Fruit fly (Drosophila melanogaster) whole organism, prepupa: Measurements from ENCODE around the gene AdamTS-A.

Source experiments
- CG10631 ChIP-seq: fragments of 200-800 bp; sonication (Bioruptor generic); optimal IDR thresholded peaks from 2 replicates; lab custom pipeline; 2016; ENCODE audit warnings: missing biosample characterization, missing genetic modification characterization
- CG11294 ChIP-seq: fragments of 200-800 bp; sonication (Bioruptor generic); IDR thresholded peaks from 2 replicates; pipeline ENCODE4 v1.3.6; 2022; ENCODE audit warnings: missing biosample characterization, missing genetic modification characterization
- CG11762 ChIP-seq: fragments of 200-800 bp; sonication (Bioruptor generic); optimal IDR thresholded peaks from 3 replicates; lab custom pipeline; 2016; ENCODE audit warnings: missing biosample characterization, missing genetic modification characterization; ENCODE audit not compliant: insufficient read depth
- CG11902 ChIP-seq: fragments of 200-800 bp; sonication (Bioruptor generic); optimal IDR thresholded peaks from 3 replicates; lab custom pipeline; 2016; ENCODE audit warnings: missing biosample characterization, missing genetic modification characterization
- CG15336 ChIP-seq: fragments of 200-800 bp; sonication (Bioruptor generic); IDR thresholded peaks from 2 replicates; pipeline ENCODE4 v1.3.6; 2022; ENCODE audit warnings: missing biosample characterization, missing genetic modification characterization
- CG31627 ChIP-seq: fragments of 200-800 bp; sonication (Bioruptor generic); optimal IDR thresholded peaks from 3 replicates; lab custom pipeline; 2016; ENCODE audit warnings: missing biosample characterization, missing genetic modification characterization
- CG34406 ChIP-seq: fragments of 200-800 bp; sonication (Bioruptor generic); optimal IDR thresholded peaks from 3 replicates; lab custom pipeline; 2016; ENCODE audit warnings: missing biosample characterization, missing genetic modification characterization
- CG4318 ChIP-seq: fragments of 200-800 bp; sonication (Bioruptor generic); optimal IDR thresholded peaks from 3 replicates; lab custom pipeline; 2017; ENCODE audit warnings: missing biosample characterization, mild to moderate bottlenecking, missing genetic modification characterization
- CG6276 ChIP-seq: fragments of 200-800 bp; sonication (Bioruptor generic); optimal IDR thresholded peaks from 2 replicates; lab custom pipeline; 2017; ENCODE audit warnings: missing biosample characterization, mild to moderate bottlenecking, missing genetic modification characterization
- CG6792 ChIP-seq: fragments of 200-800 bp; sonication (Bioruptor generic); optimal IDR thresholded peaks from 3 replicates; lab custom pipeline; 2016; ENCODE audit warnings: missing biosample characterization, missing genetic modification characterization
- CG6854 ChIP-seq: fragments of 200-800 bp; sonication (Bioruptor generic); optimal IDR thresholded peaks from 2 replicates; lab custom pipeline; 2017; ENCODE audit warnings: missing biosample characterization, mild to moderate bottlenecking, missing genetic modification characterization
- CG7368 ChIP-seq: fragments of 200-800 bp; sonication (Bioruptor generic); optimal IDR thresholded peaks from 3 replicates; lab custom pipeline; 2016; ENCODE audit warnings: missing biosample characterization, missing genetic modification characterization
- CG8119 ChIP-seq: fragments of 200-800 bp; sonication (Bioruptor generic); IDR thresholded peaks from 3 replicates; pipeline ENCODE4 v1.3.6; 2022; ENCODE audit warnings: missing biosample characterization, missing genetic modification characterization
- CG8632 ChIP-seq: fragments of 200-800 bp; sonication (Bioruptor generic); optimal IDR thresholded peaks from 3 replicates; lab custom pipeline; 2016; ENCODE audit warnings: missing biosample characterization, missing genetic modification characterization
- Eip78C ChIP-seq: fragments of 200-800 bp; sonication (Bioruptor generic); peaks from one replicate; lab custom pipeline; 2016; ENCODE audit warnings: missing biosample characterization, missing genetic modification characterization
- Ets21C ChIP-seq: fragments of 200-800 bp; sonication (Bioruptor generic); optimal IDR thresholded peaks from 3 replicates; lab custom pipeline; 2016; ENCODE audit warnings: missing biosample characterization, missing genetic modification characterization
- Gug ChIP-seq: fragments of 200-800 bp; sonication (Bioruptor generic); IDR thresholded peaks from 2 replicates; pipeline ENCODE4 v1.3.6; 2022; ENCODE audit warnings: missing biosample characterization, missing genetic modification characterization
- Hr4 ChIP-seq: fragments of 200-800 bp; sonication (Bioruptor generic); optimal IDR thresholded peaks from 3 replicates; lab custom pipeline; 2016; ENCODE audit warnings: missing biosample characterization, missing genetic modification characterization
- Met ChIP-seq: fragments of 200-800 bp; sonication (Bioruptor generic); optimal IDR thresholded peaks from 3 replicates; lab custom pipeline; 2016; ENCODE audit warnings: missing biosample characterization, missing genetic modification characterization
- OdsH ChIP-seq: fragments of 200-800 bp; sonication (Bioruptor generic); optimal IDR thresholded peaks from 3 replicates; lab custom pipeline; 2016; ENCODE audit warnings: missing biosample characterization, missing genetic modification characterization
- Sox14 ChIP-seq: fragments of 200-800 bp; sonication (Bioruptor generic); optimal IDR thresholded peaks from 3 replicates; lab custom pipeline; 2016; ENCODE audit warnings: missing biosample characterization, missing genetic modification characterization
- achi ChIP-seq: fragments of 200-800 bp; sonication (Bioruptor generic); optimal IDR thresholded peaks from 3 replicates; lab custom pipeline; 2016; ENCODE audit warnings: missing biosample characterization, missing genetic modification characterization
- acj6 ChIP-seq: fragments of 200-800 bp; sonication (Bioruptor generic); optimal IDR thresholded peaks from 3 replicates; lab custom pipeline; 2016; ENCODE audit warnings: missing biosample characterization, missing genetic modification characterization
- cyc ChIP-seq: fragments of 200-800 bp; sonication (Bioruptor generic); optimal IDR thresholded peaks from 3 replicates; lab custom pipeline; 2016; ENCODE audit warnings: missing biosample characterization, missing genetic modification characterization
- dsx ChIP-seq: fragments of 200-800 bp; optimal IDR thresholded peaks from 3 replicates; lab custom pipeline; 2019; ENCODE audit warnings: missing biosample characterization, mild to moderate bottlenecking, missing genetic modification characterization, moderate library complexity; ENCODE audit not compliant: poor library complexity, severe bottlenecking
- eg ChIP-seq: fragments of 200-800 bp; sonication (Bioruptor generic); IDR thresholded peaks from 3 replicates; pipeline ENCODE4 v1.3.6; 2022; ENCODE audit warnings: missing biosample characterization, missing genetic modification characterization
- fd59A ChIP-seq: fragments of 200-800 bp; sonication (Bioruptor generic); optimal IDR thresholded peaks from 2 replicates; lab custom pipeline; 2017; ENCODE audit warnings: missing biosample characterization, mild to moderate bottlenecking, missing genetic modification characterization, missing genetic modification reagents
- fkh ChIP-seq: fragments of 200-800 bp; sonication (Bioruptor generic); optimal IDR thresholded peaks from 3 replicates; lab custom pipeline; 2017; ENCODE audit warnings: missing biosample characterization, mild to moderate bottlenecking, missing genetic modification characterization, moderate library complexity
- lz ChIP-seq: fragments of 200-800 bp; sonication (Bioruptor generic); optimal IDR thresholded peaks from 3 replicates; lab custom pipeline; 2016; ENCODE audit warnings: missing biosample characterization, missing genetic modification characterization
- net ChIP-seq: fragments of 200-800 bp; sonication (Bioruptor generic); optimal IDR thresholded peaks from 3 replicates; lab custom pipeline; 2016; ENCODE audit warnings: missing biosample characterization, missing genetic modification characterization
- pdm3 ChIP-seq: fragments of 200-800 bp; sonication (Bioruptor generic); optimal IDR thresholded peaks from 3 replicates; lab custom pipeline; 2016; ENCODE audit warnings: missing biosample characterization, missing genetic modification characterization
- salr ChIP-seq, 2 experiments: fragments of 200-800 bp; sonication (Bioruptor generic); optimal IDR thresholded peaks; 3 replicates each; lab custom pipeline; 2016 to 2018; ENCODE audit warnings: missing biosample characterization in 2 of 2, missing genetic modification characterization in 2 of 2, mild to moderate bottlenecking in 1 of 2
- ss ChIP-seq, 2 experiments: fragments of 200-800 bp; sonication (Bioruptor generic); optimal IDR thresholded peaks; 2 replicates in 1 of 2; 3 replicates in 1 of 2; lab custom pipeline; 2017 to 2018; ENCODE audit warnings: mild to moderate bottlenecking in 2 of 2, missing biosample characterization in 2 of 2, missing genetic modification characterization in 2 of 2, moderate library complexity in 1 of 2
- svp ChIP-seq: fragments of 200-800 bp; sonication (Bioruptor generic); peaks from one replicate; lab custom pipeline; 2016; ENCODE audit warnings: missing biosample characterization, missing genetic modification characterization
- topi ChIP-seq: fragments of 200-800 bp; sonication (Bioruptor generic); optimal IDR thresholded peaks from 3 replicates; lab custom pipeline; 2016; ENCODE audit warnings: missing biosample characterization, missing genetic modification characterization

The AdamTS-A gene

DNA sequence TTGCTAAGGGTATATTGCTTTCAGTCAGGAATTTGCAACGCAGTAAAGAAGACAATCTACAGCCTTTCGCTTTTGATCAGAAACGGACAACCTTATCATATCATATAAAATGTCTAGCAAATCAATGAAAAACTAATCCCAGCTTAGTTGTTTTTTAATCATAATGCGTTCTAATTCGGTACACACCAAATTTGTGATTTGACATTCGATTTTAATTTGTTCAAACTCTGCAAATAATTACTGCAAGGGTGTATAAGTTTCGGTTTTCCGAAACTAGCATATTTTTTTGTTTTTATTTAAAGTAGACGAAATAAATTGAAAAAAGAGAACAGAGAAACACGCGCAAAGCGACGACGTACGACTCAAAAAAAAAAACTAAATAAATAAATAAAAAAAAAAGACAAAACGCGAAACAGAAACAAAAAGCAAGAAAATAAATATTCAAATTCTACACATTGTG lies 3.2 kb downstream of the AdamTS-A start (continued):
- TF ChIP-seq CG31627 (GFP tag; lab: Kevin White, UChicago) (peak; percentile 31), CG6792 (no peak), CG6276 (GFP tag; lab: Kevin White, UChicago) (peak; percentile 61), cyc (GFP tag; lab: Kevin White, UChicago) (no peak), Hr4 (peak; percentile 30), CG7368 (GFP tag; lab: Kevin White, UChicago) (no peak), CG34406 (GFP tag; lab: Kevin White, UChicago) (no peak), CG8119 (GFP tag; lab: Robert Waterston, UW) (peak; percentile 49; the same call in 1 of the 3 replicates), Gug (no peak), eg (peak; percentile 79), topi (peak; percentile 16)

DNA sequence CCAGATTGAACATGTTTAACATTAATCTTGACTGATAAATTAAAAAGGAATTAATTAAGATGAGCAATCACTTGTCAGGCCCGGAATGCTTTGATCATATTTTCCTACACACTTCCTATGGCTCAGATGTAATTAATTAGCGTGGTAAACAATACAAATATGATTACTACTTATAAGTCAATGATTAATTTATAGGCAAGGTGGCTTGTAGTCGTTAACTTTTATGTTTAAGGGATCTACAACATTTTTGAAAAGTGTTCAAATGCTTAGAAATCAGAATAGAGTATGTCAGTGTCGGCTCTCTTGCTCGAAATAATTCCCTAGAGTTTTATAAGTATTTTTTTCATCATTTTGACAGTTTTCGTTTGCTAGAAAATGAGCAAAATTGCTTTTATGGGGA lies 4.3 kb downstream of the AdamTS-A start:
- TF ChIP-seq dsx (no peak), eg (no peak), CG31627 (GFP tag; lab: Kevin White, UChicago) (no peak), CG11294 (GFP tag; lab: Robert Waterston, UW) (no peak), Hr4 (no peak), CG15336 (GFP tag; lab: Robert Waterston, UW) (no peak), achi (GFP tag; lab: Kevin White, UChicago) (no peak), cyc (GFP tag; lab: Kevin White, UChicago) (no peak), lz (no peak), CG11762 (no peak), OdsH (GFP tag; lab: Kevin White, UChicago) (no peak), fd59A (GFP tag; lab: Kevin White, UChicago) (no peak), CG10631 (GFP tag; lab: Kevin White, UChicago) (no peak), CG11902 (no peak), salr (GFP tag; optimal IDR thresholded peaks at IDR 0.05; lab: Kevin White, UChicago) (no peak), pdm3 (no peak), Met (GFP tag; lab: Kevin White, UChicago) (no peak)
- TF ChIP-seq, all 60 proteins: peak for 0

DNA sequence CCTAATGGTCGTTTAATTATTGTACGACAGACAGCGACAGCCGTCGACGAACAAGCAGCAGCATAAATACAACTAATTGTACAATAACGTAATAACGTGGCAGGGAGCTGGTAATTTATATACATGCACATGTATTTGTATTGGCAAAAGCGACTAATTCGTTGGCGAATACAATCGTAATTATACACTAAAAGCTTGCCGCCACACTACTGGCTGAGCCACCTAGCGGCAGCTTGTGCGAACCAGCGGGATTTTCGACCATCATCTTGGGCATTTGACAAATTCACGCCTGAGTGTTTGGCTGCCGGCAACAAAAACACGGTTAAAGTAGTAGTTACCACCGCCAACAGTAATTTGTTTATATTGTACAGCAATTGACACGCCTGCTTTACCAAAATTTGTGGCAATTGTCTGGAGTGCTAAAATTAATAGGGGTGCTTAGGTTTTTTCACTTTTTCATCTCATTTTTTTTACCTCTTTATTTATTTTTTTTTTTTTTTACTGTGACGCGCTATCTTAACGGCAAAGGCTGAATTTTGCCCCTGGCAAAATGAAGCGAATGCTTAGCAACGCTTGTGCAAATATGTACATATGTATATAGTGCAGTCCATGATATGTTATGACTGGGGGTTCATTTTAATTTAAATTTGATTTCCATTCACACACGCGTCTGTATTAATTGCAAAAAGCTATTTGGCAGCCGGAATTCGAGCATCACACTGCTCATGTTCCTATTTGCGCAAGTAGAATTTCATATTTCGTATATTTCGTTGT lies 7.8 kb downstream of the AdamTS-A start:
- TF ChIP-seq CG6792 (no peak), Eip78C (GFP tag; lab: Kevin White, UChicago) (peak; percentile 13), fkh (peak; percentile 3)

DNA sequence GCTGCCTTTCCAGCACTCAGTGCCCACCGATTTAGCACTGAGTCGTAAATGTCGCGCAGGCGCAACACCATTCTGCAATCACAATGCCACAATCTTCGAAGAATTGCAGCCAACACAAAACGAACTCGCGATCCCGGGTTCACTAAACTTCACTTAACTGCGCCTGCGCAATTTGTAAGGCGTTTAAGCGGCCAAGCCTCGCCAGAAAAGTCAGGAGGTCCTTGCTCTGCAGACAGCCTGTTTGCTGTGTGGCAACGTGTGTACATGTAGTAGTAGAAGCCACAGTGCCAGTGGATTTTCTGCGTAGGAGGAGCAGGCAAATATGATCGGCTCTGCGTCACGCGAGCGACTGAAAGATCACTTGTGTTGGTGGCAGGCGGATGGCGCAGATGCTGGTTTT lies 12.8 kb downstream of the AdamTS-A start:
- TF ChIP-seq CG8632 (GFP tag; lab: Kevin White, UChicago) (no peak), net (GFP tag; lab: Kevin White, UChicago) (no peak), dsx (no peak), CG4318 (no peak), CG6792 (no peak), eg (0 out of 3 replicates have a peak, but pooled peaks have one; percentile 11), ss (GFP tag; optimal IDR thresholded peaks at IDR 0.05; lab: Kevin White, UChicago) (no peak), CG6854 (peak; percentile 42), Sox14 (GFP tag; lab: Kevin White, UChicago) (no peak), Eip78C (GFP tag; lab: Kevin White, UChicago) (no peak), CG10631 (GFP tag; lab: Kevin White, UChicago) (no peak), svp (peak; percentile 75), Hr4 (no peak), CG15336 (GFP tag; lab: Robert Waterston, UW) (no peak), Ets21C (GFP tag; lab: Kevin White, UChicago) (no peak), acj6 (no peak)
